Worm (Caenorhabditis elegans) whole organism, mixed stage, embryonic: ENCODE data around the gene C24H10.2.

Experiments
- M03D4.4 ChIP-seq: sonication (generic microtip); optimal IDR thresholded peaks from 2 replicates; lab custom pipeline; 2017; ENCODE audit warnings: mild to moderate bottlenecking, missing genetic modification characterization, missing compliant biosample characterization
- bed-3 ChIP-seq: fragments of 200-800 bp; sonication (Bioruptor generic); optimal IDR thresholded peaks from 3 replicates; lab custom pipeline; 2018; ENCODE audit warnings: mild to moderate bottlenecking, missing genetic modification characterization, moderate library complexity, missing compliant biosample characterization
- blmp-1 ChIP-seq: fragments of 150-350 bp; optimal IDR thresholded peaks from 2 replicates; lab custom pipeline; 2014; ENCODE audit warnings: missing biosample characterization, missing genetic modification characterization
- ceh-39 ChIP-seq: fragments of 150-350 bp; optimal IDR thresholded peaks from 2 replicates; lab custom pipeline; 2014; ENCODE audit warnings: missing biosample characterization, missing genetic modification characterization
- ceh-43 ChIP-seq: fragments of 200-800 bp; sonication (Bioruptor generic); optimal IDR thresholded peaks from 2 replicates; lab custom pipeline; 2018; ENCODE audit warnings: mild to moderate bottlenecking, missing genetic modification characterization, moderate library complexity, missing compliant biosample characterization
- ceh-83 ChIP-seq: fragments of 200-800 bp; sonication (Bioruptor generic); optimal IDR thresholded peaks from 2 replicates; lab custom pipeline; 2018; ENCODE audit warnings: mild to moderate bottlenecking, missing genetic modification characterization, missing compliant biosample characterization
- ces-1 ChIP-seq: fragments of 150-350 bp; optimal IDR thresholded peaks from 2 replicates; lab custom pipeline; 2014; ENCODE audit warnings: missing biosample characterization, missing genetic modification reagents, missing genetic modification characterization
- cnd-1 ChIP-seq: fragments of 200-800 bp; sonication (Bioruptor generic); optimal IDR thresholded peaks from 2 replicates; lab custom pipeline; 2018; ENCODE audit warnings: mild to moderate bottlenecking, missing genetic modification characterization, missing compliant biosample characterization
- drap-1 ChIP-seq: fragments of 200-800 bp; sonication (Bioruptor generic); optimal IDR thresholded peaks from 3 replicates; lab custom pipeline; 2018; ENCODE audit warnings: mild to moderate bottlenecking, missing genetic modification characterization, missing compliant biosample characterization
- elt-1 ChIP-seq: sonication (generic microtip); optimal IDR thresholded peaks from 2 replicates; lab custom pipeline; 2017; ENCODE audit warnings: missing genetic modification characterization, mild to moderate bottlenecking, missing compliant biosample characterization, antibody characterized with exemption, moderate library complexity, borderline replicate concordance; ENCODE audit not compliant: insufficient read depth
- elt-3 ChIP-seq: fragments of 150-350 bp; optimal IDR thresholded peaks from 2 replicates; lab custom pipeline; 2014; ENCODE audit warnings: missing biosample characterization, missing genetic modification characterization
- flh-1 ChIP-seq: fragments of 200-800 bp; sonication (Bioruptor generic); optimal IDR thresholded peaks from 2 replicates; lab custom pipeline; 2018; ENCODE audit warnings: mild to moderate bottlenecking, missing genetic modification characterization, moderate library complexity, missing compliant biosample characterization
- ham-2 ChIP-seq: fragments of 200-800 bp; sonication (Bioruptor generic); optimal IDR thresholded peaks from 2 replicates; lab custom pipeline; 2018; ENCODE audit warnings: mild to moderate bottlenecking, missing genetic modification characterization, missing compliant biosample characterization
- hlh-1 ChIP-seq: fragments of 150-350 bp; optimal IDR thresholded peaks from 2 replicates; lab custom pipeline; 2014; ENCODE audit warnings: missing biosample characterization, missing genetic modification reagents, missing genetic modification characterization
- lin-13 ChIP-seq: fragments of 150-350 bp; optimal IDR thresholded peaks from 2 replicates; lab custom pipeline; 2014; ENCODE audit warnings: missing biosample characterization, missing genetic modification characterization
- lin-32 ChIP-seq: fragments of 200-800 bp; sonication (Bioruptor generic); optimal IDR thresholded peaks from 2 replicates; lab custom pipeline; 2018; ENCODE audit warnings: mild to moderate bottlenecking, missing genetic modification characterization, missing compliant biosample characterization
- lsy-2 ChIP-seq: fragments of 150-350 bp; optimal IDR thresholded peaks from 2 replicates; lab custom pipeline; 2014; ENCODE audit warnings: missing biosample characterization, missing genetic modification characterization
- mab-5 ChIP-seq: fragments of 150-350 bp; optimal IDR thresholded peaks from 2 replicates; lab custom pipeline; 2014; ENCODE audit warnings: missing biosample characterization, missing genetic modification characterization
- mep-1 ChIP-seq: fragments of 150-350 bp; optimal IDR thresholded peaks from 2 replicates; lab custom pipeline; 2017; ENCODE audit warnings: missing biosample characterization, missing genetic modification reagents, missing genetic modification characterization, inconsistent platforms
- mls-2 ChIP-seq: sonication (generic microtip); optimal IDR thresholded peaks from 2 replicates; lab custom pipeline; 2016; ENCODE audit warnings: mild to moderate bottlenecking, missing genetic modification characterization, moderate library complexity, missing compliant biosample characterization
- nhr-12 ChIP-seq: fragments of 150-350 bp; optimal IDR thresholded peaks from 2 replicates; lab custom pipeline; 2014; ENCODE audit warnings: missing biosample characterization, missing genetic modification characterization
- nhr-2 ChIP-seq: fragments of 150-350 bp; optimal IDR thresholded peaks from 2 replicates; lab custom pipeline; 2014; ENCODE audit warnings: missing biosample characterization, missing genetic modification characterization
- nhr-237 ChIP-seq: fragments of 150-350 bp; optimal IDR thresholded peaks from 2 replicates; lab custom pipeline; 2014; ENCODE audit warnings: missing biosample characterization, missing genetic modification characterization
- nhr-28 ChIP-seq: fragments of 150-350 bp; optimal IDR thresholded peaks from 2 replicates; lab custom pipeline; 2014; ENCODE audit warnings: missing biosample characterization, missing genetic modification characterization
- nhr-76 ChIP-seq: sonication (generic microtip); optimal IDR thresholded peaks from 2 replicates; lab custom pipeline; 2017; ENCODE audit warnings: missing biosample characterization, missing genetic modification characterization
- pha-4 ChIP-seq: fragments of 150-350 bp; optimal IDR thresholded peaks from 2 replicates; lab custom pipeline; 2018; ENCODE audit warnings: missing biosample characterization, missing genetic modification reagents, missing genetic modification characterization
- sem-2 ChIP-seq: fragments of 200-800 bp; sonication (Bioruptor generic); optimal IDR thresholded peaks from 2 replicates; lab custom pipeline; 2018; ENCODE audit warnings: mild to moderate bottlenecking, missing genetic modification characterization, missing compliant biosample characterization
- snpc-4 ChIP-seq: fragments of 150-350 bp; optimal IDR thresholded peaks from 2 replicates; lab custom pipeline; 2014; ENCODE audit warnings: missing biosample characterization, missing genetic modification characterization
- sptf-1 ChIP-seq: sonication (generic microtip); optimal IDR thresholded peaks from 2 replicates; lab custom pipeline; 2017; ENCODE audit warnings: mild to moderate bottlenecking, missing genetic modification characterization, moderate library complexity, missing compliant biosample characterization
- tbx-8 ChIP-seq: fragments of 200-800 bp; sonication (Bioruptor generic); optimal IDR thresholded peaks from 2 replicates; lab custom pipeline; 2018; ENCODE audit warnings: mild to moderate bottlenecking, missing genetic modification characterization, moderate library complexity, missing compliant biosample characterization
- unc-120 ChIP-seq: sonication (generic microtip); optimal IDR thresholded peaks from 2 replicates; lab custom pipeline; 2017; ENCODE audit warnings: missing genetic modification characterization, missing compliant biosample characterization; ENCODE audit not compliant: poor library complexity, severe bottlenecking
- unc-39 ChIP-seq: fragments of 150-350 bp; optimal IDR thresholded peaks from 2 replicates; lab custom pipeline; 2014; ENCODE audit warnings: missing biosample characterization, missing genetic modification characterization
- unc-62 ChIP-seq: fragments of 150-350 bp; optimal IDR thresholded peaks from 2 replicates; lab custom pipeline; 2014; ENCODE audit warnings: missing biosample characterization, missing genetic modification reagents, missing genetic modification characterization
- zip-8 ChIP-seq: fragments of 150-350 bp; optimal IDR thresholded peaks from 2 replicates; lab custom pipeline; 2014; ENCODE audit warnings: missing biosample characterization, missing genetic modification characterization
- ztf-11 ChIP-seq: fragments of 150-350 bp; optimal IDR thresholded peaks from 2 replicates; lab custom pipeline; 2014; ENCODE audit warnings: missing biosample characterization, missing genetic modification characterization

The C24H10.2 gene

ce11 chrX:5077696-5078343, 13.4 kb downstream of the C24H10.2 start, which contains the start of gene cal-5:
Gene cal-5 (minus strand): TSS chrX:5077961.
- no peak for TF ChIP-seq flh-1 (GFP tag; lab: Kevin White, UChicago)
- TF ChIP-seq cnd-1 (tag; lab: Kevin White, UChicago) = peak; percentile 21
- peak; percentile 3 for TF ChIP-seq sptf-1
- TF ChIP-seq drap-1 (GFP tag; lab: Kevin White, UChicago) = peak; percentile 17

- no peak for TF ChIP-seq nhr-2
- TF ChIP-seq nhr-28 (tag; lab: Kevin White, UChicago) = no peak
- TF ChIP-seq mab-5 = no peak
- no peak for TF ChIP-seq ces-1 (GFP tag; lab: Kevin White, UChicago)
- TF ChIP-seq elt-3 (tag; lab: Kevin White, UChicago) = no peak
- TF ChIP-seq zip-8 (tag; lab: Kevin White, UChicago) = no peak
- no peak for TF ChIP-seq cnd-1 (tag; lab: Kevin White, UChicago)
- no peak for TF ChIP-seq sptf-1
- no peak for TF ChIP-seq unc-120
Observed at ce11 chrX:5079297-5079696, 14.9 kb downstream of the C24H10.2 start.

- TF ChIP-seq unc-39 (tag; lab: Kevin White, UChicago) = no peak
- no peak for TF ChIP-seq flh-1 (GFP tag; lab: Kevin White, UChicago)
- TF ChIP-seq tbx-8 (GFP tag; lab: Kevin White, UChicago) = no peak
- no peak for TF ChIP-seq nhr-76 (tag; lab: Kevin White, UChicago)
- TF ChIP-seq pha-4 = no peak
- no peak for TF ChIP-seq ceh-43 (GFP tag; lab: Kevin White, UChicago)
- TF ChIP-seq bed-3 (GFP tag; lab: Kevin White, UChicago) = no peak
- TF ChIP-seq mls-2 = no peak
- TF ChIP-seq sem-2 = no peak
- no peak for TF ChIP-seq M03D4.4 (tag; lab: Kevin White, UChicago)
- TF ChIP-seq ceh-83 = no peak
- TF ChIP-seq, all 35 proteins: peak for 0
Observed at ce11 chrX:5084080-5084479, 19.7 kb downstream of the C24H10.2 start.

- TF ChIP-seq zip-8 (tag; lab: Kevin White, UChicago) (no peak), sptf-1 (no peak), nhr-12 (tag; lab: Kevin White, UChicago) (no peak), unc-39 (tag; lab: Kevin White, UChicago) (no peak), ceh-39 (tag; lab: Kevin White, UChicago) (no peak), nhr-237 (tag; lab: Kevin White, UChicago) (no peak), lin-13 (no peak), lsy-2 (tag; lab: Kevin White, UChicago) (no peak), mls-2 (no peak), blmp-1 (tag; lab: Kevin White, UChicago) (no peak), flh-1 (GFP tag; lab: Kevin White, UChicago) (no peak), ceh-43 (GFP tag; lab: Kevin White, UChicago) (no peak), hlh-1 (tag; lab: Kevin White, UChicago) (no peak), M03D4.4 (tag; lab: Kevin White, UChicago) (no peak), ces-1 (GFP tag; lab: Kevin White, UChicago) (no peak), nhr-28 (tag; lab: Kevin White, UChicago) (no peak), ztf-11 (no peak), elt-3 (tag; lab: Kevin White, UChicago) (no peak)
- TF ChIP-seq, all 35 proteins: peak for 0
Observed at ce11 chrX:5084495-5084894, 20.1 kb downstream of the C24H10.2 start, which contains the start of gene ets-5. Gene ets-5 (minus strand): TSS chrX:5084526.

- peak; percentile 68 for TF ChIP-seq nhr-237 (tag; lab: Kevin White, UChicago)
- TF ChIP-seq ceh-39 (tag; lab: Kevin White, UChicago) = peak; percentile 15
- peak; percentile 74 for TF ChIP-seq mab-5
- peak; percentile 81 for TF ChIP-seq hlh-1 (tag; lab: Kevin White, UChicago)
- peak; percentile 74 for TF ChIP-seq unc-62 (GFP tag; lab: Kevin White, UChicago)
- TF ChIP-seq M03D4.4 (tag; lab: Kevin White, UChicago) = peak; percentile 96
- peak; percentile 98 for TF ChIP-seq drap-1 (GFP tag; lab: Kevin White, UChicago)
- peak; percentile 91 for TF ChIP-seq flh-1 (GFP tag; lab: Kevin White, UChicago)
- TF ChIP-seq unc-39 (tag; lab: Kevin White, UChicago) = peak; percentile 54
- TF ChIP-seq lsy-2 (tag; lab: Kevin White, UChicago) = peak; percentile 55
- peak; percentile 52 for TF ChIP-seq elt-3 (tag; lab: Kevin White, UChicago)
- TF ChIP-seq zip-8 (tag; lab: Kevin White, UChicago) = no peak
- peak; percentile 95 for TF ChIP-seq unc-120
- TF ChIP-seq elt-1 (tag; lab: Kevin White, UChicago) = no peak
- TF ChIP-seq nhr-2 = no peak
- peak; percentile 56 for TF ChIP-seq nhr-28 (tag; lab: Kevin White, UChicago)
- TF ChIP-seq bed-3 (GFP tag; lab: Kevin White, UChicago) = peak; percentile 92
- TF ChIP-seq nhr-76 (tag; lab: Kevin White, UChicago) = peak; percentile 27
- TF ChIP-seq ces-1 (GFP tag; lab: Kevin White, UChicago) = peak; percentile 73
- TF ChIP-seq cnd-1 (tag; lab: Kevin White, UChicago) = peak; percentile 96
- TF ChIP-seq ceh-43 (GFP tag; lab: Kevin White, UChicago) = peak; percentile 94
- TF ChIP-seq lin-13 = peak; percentile 66
- TF ChIP-seq lin-32 (GFP tag; lab: Kevin White, UChicago) = peak; percentile 90
- TF ChIP-seq ceh-83 = peak; percentile 99
- peak; percentile 93 for TF ChIP-seq sem-2
- TF ChIP-seq mls-2 = peak; percentile 99
- peak; percentile 93 for TF ChIP-seq mep-1
- no peak for TF ChIP-seq snpc-4 (tag; lab: Kevin White, UChicago)
- TF ChIP-seq sptf-1 = peak; percentile 98
- TF ChIP-seq ham-2 = peak; percentile 97
- peak; percentile 56 for TF ChIP-seq nhr-12 (tag; lab: Kevin White, UChicago)
- TF ChIP-seq pha-4 = peak; percentile 64
- TF ChIP-seq ztf-11 = peak; percentile 79
- TF ChIP-seq blmp-1 (tag; lab: Kevin White, UChicago) = no peak
Observed at ce11 chrX:5085465-5085864, 21.1 kb downstream of the C24H10.2 start.
